Comparison of ENCODE assay signal across 4 fruit fly cellular contexts in genomic region chr2L:3029012-3029411, dm6.
TF ChIP-seq lines count a peak whose summit lies in the region.

Sf3b2 (minus strand) TSS chr2L:3029168.
CG17219 (plus strand) TSS chr2L:3029253.

- no peak for TF ChIP-seq CTCF in whole organism, embryonic (GFP tag; optimal IDR thresholded peaks at IDR 0.05; lab: Kevin White, UChicago)

TF ChIP-seq in whole organism, adult, 20 proteins besides CTCF, POLR2A, EP300 and RAD21:
- TF ChIP-seq Mnt (GFP tag; optimal IDR thresholded peaks at IDR 0.05; lab: Kevin White, UChicago) (peak; percentile 57), CG1620 (GFP tag; optimal IDR thresholded peaks at IDR 0.05; lab: Kevin White, UChicago) (no peak), tj (GFP tag; optimal IDR thresholded peaks at IDR 0.05; lab: Kevin White, UChicago) (no peak), bab1 (GFP tag; optimal IDR thresholded peaks at IDR 0.05; lab: Kevin White, UChicago) (peak; percentile 59)
TF ChIP-seq in whole organism, adult: peak in this region for 2.

TF ChIP-seq in whole organism, embryonic, 481 proteins besides CTCF, POLR2A, EP300 and RAD21 (continues in another document):
- no peak for TF ChIP-seq CG16863 (GFP tag; optimal IDR thresholded peaks at IDR 0.05; lab: Kevin White, UChicago)
- TF ChIP-seq jigr1 (GFP tag; IDR thresholded peaks at IDR 0.05; lab: Robert Waterston, UW) = no peak
- TF ChIP-seq CG6254 (GFP tag; optimal IDR thresholded peaks at IDR 0.05; lab: Kevin White, UChicago) = peak; percentile 99
- peak; percentile 28 for TF ChIP-seq NfI (GFP tag; optimal IDR thresholded peaks at IDR 0.05; lab: Kevin White, UChicago)
- TF ChIP-seq CG12155 (GFP tag; optimal IDR thresholded peaks at IDR 0.05; lab: Kevin White, UChicago) = peak; percentile 18
- TF ChIP-seq CG33213 (GFP tag; optimal IDR thresholded peaks at IDR 0.05; lab: Kevin White, UChicago) = peak; percentile 4
- peak; percentile 25 for TF ChIP-seq CG17186 (GFP tag; optimal IDR thresholded peaks at IDR 0.05; lab: Kevin White, UChicago)
- TF ChIP-seq CG34422 (GFP tag; IDR thresholded peaks at IDR 0.05; lab: Robert Waterston, UW) = peak; percentile 16; the same call in 1 of the 3 replicates
- peak; percentile 40 for TF ChIP-seq nmo (GFP tag; optimal IDR thresholded peaks at IDR 0.05; lab: Kevin White, UChicago)
- TF ChIP-seq CG13287 (GFP tag; IDR thresholded peaks at IDR 0.05; lab: Robert Waterston, UW; ENCODE audit: partially characterized antibody) = peak; percentile 80
- peak; percentile 62 for TF ChIP-seq Max (GFP tag; optimal IDR thresholded peaks at IDR 0.05; lab: Kevin White, UChicago)
- TF ChIP-seq gfzf (GFP tag; optimal IDR thresholded peaks at IDR 0.05; lab: Kevin White, UChicago) = peak; percentile 18
- TF ChIP-seq CG10267 (tag; optimal IDR thresholded peaks at IDR 0.05; lab: Kevin White, UChicago) = peak; percentile 33
- no peak for TF ChIP-seq CG11696 (GFP tag; IDR thresholded peaks at IDR 0.05; lab: Robert Waterston, UW)
- peak; percentile 3 for TF ChIP-seq tin (GFP tag; optimal IDR thresholded peaks at IDR 0.05; lab: Kevin White, UChicago)
- 0 out of 3 replicates have a peak, but pooled peaks have one; percentile 50 for TF ChIP-seq CG14860 (GFP tag; IDR thresholded peaks at IDR 0.05; lab: Robert Waterston, UW; ENCODE audit: partially characterized antibody)
- TF ChIP-seq HmgZ (tag; optimal IDR thresholded peaks at IDR 0.05; lab: Kevin White, UChicago) = peak; percentile 60
- no peak for TF ChIP-seq CG11456 (GFP tag; IDR thresholded peaks at IDR 0.05; lab: Robert Waterston, UW)
- TF ChIP-seq Myb (GFP tag; optimal IDR thresholded peaks at IDR 0.05; lab: Kevin White, UChicago) = peak; percentile 78
- TF ChIP-seq CG3838 (GFP tag; optimal IDR thresholded peaks at IDR 0.05; lab: Kevin White, UChicago) = no peak
- peak; percentile 50; the same call in 1 of the 2 replicates for TF ChIP-seq inv (GFP tag; IDR thresholded peaks at IDR 0.05; lab: Robert Waterston, UW; ENCODE audit: partially characterized antibody)
- TF ChIP-seq Ravus (GFP tag; IDR thresholded peaks at IDR 0.05; lab: Robert Waterston, UW) = no peak
- TF ChIP-seq HLH4C (GFP tag; IDR thresholded peaks at IDR 0.05; lab: Robert Waterston, UW; ENCODE audit: partially characterized antibody) = peak; percentile 58; the same call in 2 of the 3 replicates
- peak; percentile 96 for TF ChIP-seq CG11560 (tag; IDR thresholded peaks at IDR 0.05; lab: Robert Waterston, UW)
- no peak for TF ChIP-seq Neu2 (GFP tag; optimal IDR thresholded peaks at IDR 0.05; lab: Kevin White, UChicago; ENCODE audit: borderline replicate concordance)
- peak; percentile 77 for TF ChIP-seq YL-1 (GFP tag; optimal IDR thresholded peaks at IDR 0.05; lab: Kevin White, UChicago)
- TF ChIP-seq sens (GFP tag; lab: Kevin White, UChicago) = peak; percentile 18

TF ChIP-seq in whole organism, prepupa, 60 proteins besides CTCF, POLR2A, EP300 and RAD21:
- TF ChIP-seq CG9139 (GFP tag; optimal IDR thresholded peaks at IDR 0.05; lab: Kevin White, UChicago) = no peak
- TF ChIP-seq lz (GFP tag; optimal IDR thresholded peaks at IDR 0.05; lab: Kevin White, UChicago) = no peak
- TF ChIP-seq CG4318 (GFP tag; optimal IDR thresholded peaks at IDR 0.05; lab: Kevin White, UChicago) = no peak
- TF ChIP-seq esn (GFP tag; optimal IDR thresholded peaks at IDR 0.05; lab: Kevin White, UChicago) = peak; percentile 16
- TF ChIP-seq CG7368 (GFP tag; optimal IDR thresholded peaks at IDR 0.05; lab: Kevin White, UChicago) = no peak
- no peak for TF ChIP-seq CG8632 (GFP tag; optimal IDR thresholded peaks at IDR 0.05; lab: Kevin White, UChicago)
- no peak for TF ChIP-seq Blimp-1 (GFP tag; optimal IDR thresholded peaks at IDR 0.05; lab: Kevin White, UChicago)
- no peak for TF ChIP-seq Hr4 (GFP tag; optimal IDR thresholded peaks at IDR 0.05; lab: Kevin White, UChicago)
- no peak for TF ChIP-seq eg (GFP tag; IDR thresholded peaks at IDR 0.05; lab: Robert Waterston, UW)
- TF ChIP-seq CG31627 (GFP tag; optimal IDR thresholded peaks at IDR 0.05; lab: Kevin White, UChicago) = peak; percentile 8
TF ChIP-seq in whole organism, prepupa: peak in this region for 2.

TF ChIP-seq in whole organism, wandering third instar larva, 38 proteins besides CTCF, POLR2A, EP300 and RAD21:
- TF ChIP-seq Rel (GFP tag; optimal IDR thresholded peaks at IDR 0.05; lab: Kevin White, UChicago) (no peak), Rel (tag; optimal IDR thresholded peaks at IDR 0.05; lab: Kevin White, UChicago) (peak; percentile 21), HLH106 (tag; optimal IDR thresholded peaks at IDR 0.05; lab: Kevin White, UChicago) (no peak), sage (GFP tag; optimal IDR thresholded peaks at IDR 0.05; lab: Kevin White, UChicago) (no peak), tai (GFP tag; optimal IDR thresholded peaks at IDR 0.05; lab: Kevin White, UChicago) (no peak), br (GFP tag; optimal IDR thresholded peaks at IDR 0.05; lab: Kevin White, UChicago) (no peak), Hr83 (GFP tag; optimal IDR thresholded peaks at IDR 0.05; lab: Kevin White, UChicago; ENCODE audit: poor library complexity, severe bottlenecking) (peak; percentile 49), GATAd (GFP tag; optimal IDR thresholded peaks at IDR 0.05; lab: Kevin White, UChicago) (no peak), Myc (optimal IDR thresholded peaks at IDR 0.05; lab: Kevin White, UChicago) (peak; percentile 35), ey (GFP tag; optimal IDR thresholded peaks at IDR 0.05; lab: Kevin White, UChicago) (no peak), jim (GFP tag; optimal IDR thresholded peaks at IDR 0.05; lab: Kevin White, UChicago) (no peak)
TF ChIP-seq in whole organism, wandering third instar larva: peak in this region for 3.
